Fruit fly (Drosophila melanogaster): Measurements from ENCODE around the gene CG17350.

The CG17350 gene

dm6 chr2L:19422642-19423041 lies 41.9 kb downstream of the CG17350 start:
- TF ChIP-seq CG17801 (GFP tag; optimal IDR thresholded peaks at IDR 0.05; ENCODE audit: partially characterized antibody) = no peak

DNA sequence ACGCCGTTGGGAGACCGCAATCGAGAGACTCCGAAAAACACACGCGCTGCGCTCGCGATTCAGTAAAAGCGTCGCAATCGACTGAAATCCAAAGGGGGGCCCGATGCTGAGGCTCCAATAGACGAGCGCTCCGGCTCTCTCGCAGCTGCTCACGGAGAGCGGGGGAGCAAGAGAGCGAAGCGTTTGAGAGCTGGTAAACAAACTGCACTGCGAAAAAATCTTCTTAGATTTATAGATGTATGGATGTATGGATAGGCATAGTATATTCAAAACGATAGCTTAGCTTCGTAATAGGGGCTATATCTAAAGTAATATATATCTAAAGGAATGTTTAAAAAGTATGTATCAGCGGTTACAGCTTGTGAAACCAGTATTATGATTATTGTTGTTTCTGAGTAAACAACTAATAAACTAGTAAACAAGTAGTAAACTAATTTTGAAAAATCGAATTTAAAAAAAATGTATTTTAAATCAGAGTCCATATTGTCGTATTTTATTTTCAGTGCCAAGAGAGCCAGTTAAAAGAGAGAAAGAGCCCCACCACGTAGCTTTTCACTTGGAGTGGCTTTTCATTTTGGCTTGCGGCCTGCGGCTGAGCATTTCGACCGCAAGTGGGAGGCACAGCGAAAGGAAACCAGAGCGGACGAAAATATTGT lies 42.9 kb downstream of the CG17350 start, which contains the start of the genes Alp12 and CG13085:
Gene Alp12, plus strand, starts transcription at position 584 of the 656 bp plus-strand sequence.
Gene CG13085, plus strand, starts transcription at position 584 of the 656 bp plus-strand sequence.
- peak; percentile 91 for TF ChIP-seq CG17801 (GFP tag; optimal IDR thresholded peaks at IDR 0.05; ENCODE audit: partially characterized antibody)

DNA sequence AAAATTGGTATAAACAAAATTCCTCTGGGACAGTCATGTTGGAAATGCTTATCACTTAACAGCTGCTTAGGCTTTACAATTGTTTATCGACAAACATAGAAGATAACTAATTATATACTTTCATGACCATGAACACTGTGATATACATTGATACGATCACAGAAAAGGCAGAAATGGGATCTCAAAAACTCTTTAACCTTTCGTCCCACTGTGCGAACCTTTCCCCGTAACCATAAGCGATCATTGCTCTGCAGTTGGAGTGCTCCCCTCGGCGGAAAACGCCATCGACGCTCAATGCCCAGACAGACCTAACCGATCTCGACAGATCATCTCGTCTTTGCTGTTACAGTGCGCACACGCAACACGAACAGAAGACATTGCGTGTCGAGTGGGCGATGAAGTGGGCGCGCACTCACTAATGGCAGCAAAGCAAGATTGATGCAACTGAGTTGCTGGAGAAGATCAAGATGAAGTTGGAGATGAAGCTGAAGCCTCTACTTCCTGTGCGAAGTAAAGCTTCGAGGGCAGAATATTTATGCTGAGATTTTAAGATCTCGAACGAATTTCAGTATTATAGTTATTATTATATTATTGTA lies 43.7 kb downstream of the CG17350 start:
- no peak for TF ChIP-seq CG17801 (GFP tag; optimal IDR thresholded peaks at IDR 0.05; ENCODE audit: partially characterized antibody)

DNA sequence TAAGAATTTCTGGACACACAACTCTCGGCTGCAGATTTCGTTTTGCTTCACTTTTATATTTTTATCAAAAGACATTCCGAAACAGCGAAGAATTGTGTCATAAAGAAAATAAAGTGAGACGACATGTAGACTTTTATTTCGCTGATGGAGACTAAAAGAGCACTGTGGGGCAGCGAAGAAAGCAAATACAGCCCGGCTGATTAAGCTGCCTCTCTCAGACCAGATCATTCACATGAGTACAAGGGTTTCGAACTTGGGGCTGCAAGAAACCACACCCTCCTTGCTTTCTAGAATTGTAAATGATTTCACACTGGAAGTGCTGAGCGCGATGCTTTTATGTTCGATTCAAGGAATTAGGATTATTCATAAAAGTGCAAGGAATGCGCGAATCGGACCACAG lies 44.4 kb downstream of the CG17350 start:
- TF ChIP-seq CG17801 (GFP tag; optimal IDR thresholded peaks at IDR 0.05; ENCODE audit: partially characterized antibody) = peak; percentile 14

- peak; percentile 22 for TF ChIP-seq CG17801 (GFP tag; optimal IDR thresholded peaks at IDR 0.05; ENCODE audit: partially characterized antibody)
These were observed 45.1 kb downstream of the CG17350 start for dm6 chr2L:19425765-19426329.

- peak; percentile 6 for TF ChIP-seq CG17801 (GFP tag; optimal IDR thresholded peaks at IDR 0.05; ENCODE audit: partially characterized antibody)
These were observed 45.6 kb downstream of the CG17350 start, which contains the start of gene Pax for dm6 chr2L:19426330-19426781. TSS of gene Pax (minus strand) at chr2L:19426596.

DNA sequence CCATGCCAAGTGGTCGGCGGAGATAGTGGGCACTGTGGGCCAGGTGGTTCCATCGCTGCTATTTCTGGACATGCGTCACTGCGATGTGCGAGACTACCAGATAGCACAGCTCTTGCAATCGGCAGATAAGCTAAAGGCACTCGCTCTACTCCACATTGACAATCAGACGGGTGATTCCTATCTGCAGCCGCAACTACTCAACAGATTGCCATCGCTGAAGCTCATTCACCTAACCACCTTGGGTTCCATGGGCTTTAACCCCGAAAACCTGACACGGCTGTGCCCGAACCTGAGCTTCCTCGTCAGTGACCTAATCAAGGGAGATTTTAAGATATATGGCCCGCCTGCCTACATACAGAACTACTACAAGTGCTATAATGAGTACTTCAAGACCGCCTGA lies 49.0 kb downstream of the CG17350 start:
- no peak for TF ChIP-seq CG17801 (GFP tag; optimal IDR thresholded peaks at IDR 0.05; ENCODE audit: partially characterized antibody)

- no peak for TF ChIP-seq CG17801 (GFP tag; optimal IDR thresholded peaks at IDR 0.05; ENCODE audit: partially characterized antibody)
These were observed 49.6 kb downstream of the CG17350 start, which contains the start of gene RtcB for dm6 chr2L:19430343-19430742. TSS of gene RtcB (plus strand) at chr2L:19430643.

DNA sequence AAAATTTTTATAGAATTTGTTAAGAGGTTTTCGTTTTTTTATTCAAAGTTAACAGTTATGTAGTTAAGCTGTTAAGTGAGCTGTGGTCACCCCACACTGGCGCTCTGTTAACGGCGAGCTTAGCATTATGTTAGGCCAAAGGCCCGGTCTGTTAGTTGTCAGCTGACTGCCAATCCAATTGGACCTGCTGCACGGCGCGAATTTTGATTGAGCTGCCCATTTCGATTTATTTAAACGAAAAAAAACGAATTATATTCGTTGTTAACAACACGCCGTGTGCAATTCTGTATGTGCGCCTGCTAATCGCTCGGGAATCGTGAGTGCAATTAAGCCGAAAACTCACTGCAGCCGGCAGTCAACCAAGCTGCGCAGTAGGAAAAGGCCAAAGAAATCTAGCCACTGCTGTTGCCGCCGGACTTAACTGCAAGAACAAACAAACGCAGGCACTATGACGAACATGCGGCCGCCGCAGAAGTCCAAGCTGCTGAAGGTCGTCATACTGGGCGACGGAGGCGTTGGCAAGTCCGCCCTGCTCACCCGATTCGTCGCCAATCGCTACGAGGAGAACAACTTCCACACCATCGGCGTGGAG lies 51.8 kb downstream of the CG17350 start, which contains the start of gene Rab9:
Gene Rab9, plus strand, starts transcription at position 151 of the 592 bp plus-strand sequence.
- peak; percentile 65 for TF ChIP-seq CG17801 (GFP tag; optimal IDR thresholded peaks at IDR 0.05; ENCODE audit: partially characterized antibody)
